Fruit fly (Drosophila melanogaster): ENCODE data around the gene CG2004.

The CG2004 gene

DNA sequence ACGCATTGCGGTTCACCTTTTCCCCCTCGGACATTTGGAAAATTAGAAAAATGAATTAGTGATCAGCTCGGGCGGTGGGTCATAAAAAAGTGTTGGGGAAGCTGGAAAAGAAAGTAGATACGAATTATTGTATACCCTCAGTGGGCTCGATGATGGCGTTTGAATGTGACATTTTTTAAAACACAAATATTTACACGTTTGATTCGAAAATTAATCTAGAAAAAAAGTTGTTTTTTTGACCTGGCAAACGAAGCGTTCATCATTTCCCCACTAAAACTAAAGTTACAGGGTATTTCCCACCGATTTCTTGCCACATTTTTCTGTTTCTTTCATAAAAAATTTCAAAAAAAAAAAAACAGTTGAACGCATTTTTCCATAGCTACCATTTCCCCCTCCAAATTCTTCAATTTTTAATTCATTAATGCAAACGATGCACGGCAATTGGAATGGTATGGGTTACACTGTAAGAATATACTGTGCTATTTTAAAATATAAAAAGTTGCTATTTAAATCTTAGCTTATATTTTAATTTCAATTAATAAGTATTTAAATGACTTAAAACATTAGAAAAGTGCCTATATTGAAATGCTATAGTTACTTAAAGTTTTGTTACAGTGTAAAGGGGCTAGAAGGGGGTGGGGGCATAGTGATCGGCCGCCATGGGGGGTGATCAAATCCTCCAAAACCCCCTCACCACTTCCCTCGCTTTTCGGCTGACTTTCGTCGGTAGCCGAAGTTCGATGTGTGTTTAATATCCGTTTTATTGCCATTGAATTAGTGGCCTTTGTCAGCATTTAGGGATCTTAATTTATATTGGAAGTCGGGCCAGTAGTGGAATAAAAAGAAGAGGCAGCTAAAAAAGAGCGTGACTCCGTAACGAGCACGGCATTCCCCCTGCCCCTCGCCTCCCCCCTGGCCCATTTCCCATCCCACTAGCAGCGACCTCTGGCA, 43.1 kb downstream of the CG2004 start (continued):
- TF ChIP-seq CG15269 (tag; optimal IDR thresholded peaks at IDR 0.05) (no peak), CG17361 (GFP tag; IDR thresholded peaks at IDR 0.05) (peak; percentile 65), nerfin-2 (GFP tag; IDR thresholded peaks at IDR 0.05; ENCODE audit: partially characterized antibody) (no peak), CG14441 (GFP tag; IDR thresholded peaks at IDR 0.05) (peak; percentile 27; the same call in 1 of the 2 replicates), crp (GFP tag; optimal IDR thresholded peaks at IDR 0.05) (no peak), CG9609 (GFP tag; optimal IDR thresholded peaks at IDR 0.05) (peak; percentile 29), unpg (GFP tag; optimal IDR thresholded peaks at IDR 0.05) (peak; percentile 21), CG8281 (tag; optimal IDR thresholded peaks at IDR 0.05) (no peak), Mrtf (GFP tag; IDR thresholded peaks at IDR 0.05) (0 out of 3 replicates have a peak, but pooled peaks have one; percentile 49), Med (GFP tag) (peak; percentile 84), gcm (GFP tag; optimal IDR thresholded peaks at IDR 0.05) (peak; percentile 41), Dfd (GFP tag; optimal IDR thresholded peaks at IDR 0.05) (no peak), tgo (GFP tag; IDR thresholded peaks at IDR 0.05) (peak; percentile 40; the same call in 2 of the 3 replicates), B-H2 (GFP tag; optimal IDR thresholded peaks at IDR 0.05) (no peak), croc (GFP tag; conservative IDR thresholded peaks at IDR 0.05) (peak; percentile 59), CG2875 (GFP tag; optimal IDR thresholded peaks at IDR 0.05) (peak; percentile 7), Deaf1 (tag; optimal IDR thresholded peaks at IDR 0.05) (no peak), CG7556 (GFP tag; optimal IDR thresholded peaks at IDR 0.05) (peak; percentile 18), MESR4 (GFP tag; optimal IDR thresholded peaks at IDR 0.05) (no peak), CG4404 (GFP tag; IDR thresholded peaks at IDR 0.05) (peak; percentile 70), phol (tag; optimal IDR thresholded peaks at IDR 0.05) (peak; percentile 61), CG12659 (GFP tag; optimal IDR thresholded peaks at IDR 0.05) (no peak), Gug (GFP tag; IDR thresholded peaks at IDR 0.05) (peak; percentile 53; the same call in 2 of the 4 replicates), CG10979 (tag; optimal IDR thresholded peaks at IDR 0.05) (peak; percentile 73), odd (GFP tag; optimal IDR thresholded peaks at IDR 0.05) (no peak), ems (GFP tag; optimal IDR thresholded peaks at IDR 0.05) (peak; percentile 32), mam (GFP tag; optimal IDR thresholded peaks at IDR 0.05) (no peak), sob (GFP tag; IDR thresholded peaks at IDR 0.05) (peak; percentile 42; the same call in 1 of the 2 replicates), sisA (GFP tag; IDR thresholded peaks at IDR 0.05) (peak; percentile 65), ATbp (GFP tag; optimal IDR thresholded peaks at IDR 0.05) (no peak), rib (GFP tag; IDR thresholded peaks at IDR 0.05) (no peak), nau (GFP tag; optimal IDR thresholded peaks at IDR 0.05) (no peak), crol (GFP tag; IDR thresholded peaks at IDR 0.05) (peak; percentile 84), so (GFP tag; IDR thresholded peaks at IDR 0.05) (0 out of 3 replicates have a peak, but pooled peaks have one; percentile 22), da (GFP tag; optimal IDR thresholded peaks at IDR 0.05) (no peak), ranshi (GFP tag; IDR thresholded peaks at IDR 0.05) (peak; percentile 44; the same call in 1 of the 2 replicates), twi (tag; optimal IDR thresholded peaks at IDR 0.05) (no peak), Dbx (GFP tag; IDR thresholded peaks at IDR 0.05) (no peak), tin (GFP tag; optimal IDR thresholded peaks at IDR 0.05) (peak; percentile 20), CG10543 (GFP tag; optimal IDR thresholded peaks at IDR 0.05) (no peak), CG9437 (GFP tag; optimal IDR thresholded peaks at IDR 0.05) (no peak), Awh (GFP tag; IDR thresholded peaks at IDR 0.05) (peak; percentile 84), CTCF (GFP tag; optimal IDR thresholded peaks at IDR 0.05) (no peak), ash1 (GFP tag; optimal IDR thresholded peaks at IDR 0.05) (no peak), dmrt99B (tag; optimal IDR thresholded peaks at IDR 0.05) (peak; percentile 44), amos (GFP tag; IDR thresholded peaks at IDR 0.05; ENCODE audit: partially characterized antibody) (no peak), chm (GFP tag; IDR thresholded peaks at IDR 0.05) (peak; percentile 60; the same call in 1 of the 2 replicates), Myb (GFP tag; optimal IDR thresholded peaks at IDR 0.05) (no peak), gcm2 (GFP tag; optimal IDR thresholded peaks at IDR 0.05) (no peak)

Data from whole organism, embryonic.